Fruit fly (Drosophila melanogaster): ENCODE data around the gene da.
A peak's percentile ranks its signal among the peaks of the same experiment; 100 is the strongest.

da gene

DNA sequence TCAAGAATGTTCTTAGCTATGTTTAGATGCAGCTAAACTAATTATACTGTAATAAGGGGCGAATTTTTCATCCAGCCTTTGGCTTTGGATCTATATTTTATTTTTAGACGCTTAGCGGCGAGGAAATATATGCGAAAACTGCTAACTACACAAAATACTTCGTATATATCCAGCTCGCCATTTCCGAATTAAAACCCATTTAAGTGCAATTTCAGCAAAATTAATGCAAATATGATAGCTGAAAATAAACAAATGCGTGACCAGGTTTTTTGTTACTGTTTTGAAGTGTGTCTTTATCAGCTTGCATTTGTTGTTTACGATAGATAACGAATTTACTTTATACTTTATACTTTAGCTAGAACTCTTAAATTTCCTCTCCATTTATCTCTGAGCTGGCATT is 7.1 kb downstream of the da start:
- no peak for TF ChIP-seq Snoo (tag; optimal IDR thresholded peaks at IDR 0.05)
- no peak for TF ChIP-seq CG32121 (GFP tag; IDR thresholded peaks at IDR 0.05)
- no peak for TF ChIP-seq CG12605 (GFP tag; IDR thresholded peaks at IDR 0.05)
- no peak for TF ChIP-seq D1 (tag; optimal IDR thresholded peaks at IDR 0.05)
- no peak for TF ChIP-seq CG15710 (tag; optimal IDR thresholded peaks at IDR 0.05)
- no peak for TF ChIP-seq CG34367 (tag; optimal IDR thresholded peaks at IDR 0.05)
- TF ChIP-seq Pif1A (GFP tag; optimal IDR thresholded peaks at IDR 0.05), result no peak
- TF ChIP-seq CG8301 (tag; optimal IDR thresholded peaks at IDR 0.05), result no peak
- TF ChIP-seq EcR (GFP tag; optimal IDR thresholded peaks at IDR 0.05), result no peak
- TF ChIP-seq fd96Ca (GFP tag; IDR thresholded peaks at IDR 0.05), result no peak
- no peak for TF ChIP-seq CG9948 (tag; optimal IDR thresholded peaks at IDR 0.05)
- TF ChIP-seq Ets98B (GFP tag; IDR thresholded peaks at IDR 0.05), result no peak
- TF ChIP-seq CG13204 (GFP tag; optimal IDR thresholded peaks at IDR 0.05), result no peak
- no peak for TF ChIP-seq CG17806 (tag; optimal IDR thresholded peaks at IDR 0.05)
- TF ChIP-seq rn (GFP tag; IDR thresholded peaks at IDR 0.05), result no peak

DNA sequence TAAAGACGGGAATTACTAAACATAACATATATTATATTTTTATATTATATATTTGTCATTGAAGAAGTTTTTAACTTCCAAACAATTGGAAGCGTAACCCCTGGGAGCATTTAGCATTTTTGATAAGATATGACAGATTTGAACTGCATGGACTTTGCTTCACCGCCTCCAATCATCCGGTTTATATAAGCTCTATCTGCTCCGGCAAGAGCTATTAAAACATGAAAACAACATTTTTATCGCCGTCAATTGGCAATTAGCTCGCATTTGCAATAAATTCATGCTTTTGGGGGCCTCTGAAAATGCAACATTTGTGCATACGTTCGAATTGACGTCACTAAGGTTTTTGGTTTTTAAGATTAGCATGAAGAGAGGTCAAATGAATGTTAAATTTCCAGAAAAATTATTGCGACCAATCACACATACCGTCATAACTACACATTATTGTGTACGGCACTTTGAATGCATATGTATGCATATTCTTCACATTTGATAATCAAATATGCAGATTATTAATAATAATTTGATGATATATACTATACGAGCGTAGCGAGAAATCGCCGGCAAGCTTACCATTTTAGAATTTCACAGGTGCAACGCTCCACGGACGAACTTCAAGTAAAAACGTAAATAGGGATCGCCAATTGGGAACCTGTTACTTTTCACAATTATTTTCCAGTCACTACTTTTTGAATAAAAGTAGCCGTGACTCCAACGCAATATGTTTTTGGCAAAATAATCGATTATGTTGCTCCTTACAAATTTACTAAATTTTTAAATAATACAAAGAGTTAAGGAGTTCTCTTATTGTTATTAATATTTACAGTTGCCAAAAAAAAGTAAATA is 8.0 kb downstream of the da start, which contains the start of gene Mdh1:
Gene Mdh1, minus strand, starts transcription at position 691 of the 846 bp plus-strand sequence.
- TF ChIP-seq Pif1B (GFP tag; optimal IDR thresholded peaks at IDR 0.05) (no peak), Pif1A (GFP tag; optimal IDR thresholded peaks at IDR 0.05) (no peak), fd96Ca (GFP tag; IDR thresholded peaks at IDR 0.05) (no peak), EcR (GFP tag; optimal IDR thresholded peaks at IDR 0.05) (peak; percentile 20), CG8301 (tag; optimal IDR thresholded peaks at IDR 0.05) (no peak), CG9948 (tag; optimal IDR thresholded peaks at IDR 0.05) (no peak)

- no peak for TF ChIP-seq gl (tag; optimal IDR thresholded peaks at IDR 0.05)
- no peak for TF ChIP-seq CG13204 (GFP tag; optimal IDR thresholded peaks at IDR 0.05)
- no peak for TF ChIP-seq Snoo (tag; optimal IDR thresholded peaks at IDR 0.05)
- TF ChIP-seq D1 (tag; optimal IDR thresholded peaks at IDR 0.05), result no peak
- no peak for TF ChIP-seq CG15710 (tag; optimal IDR thresholded peaks at IDR 0.05)
- no peak for TF ChIP-seq CG34367 (tag; optimal IDR thresholded peaks at IDR 0.05)
Observed at dm6 chr2L:10396488-10396824, 8.6 kb downstream of the da start, which contains the start of gene Cnot4. Cnot4 (plus strand) TSS chr2L:10396716.

- peak; percentile 41 for TF ChIP-seq EcR (GFP tag; optimal IDR thresholded peaks at IDR 0.05)
- TF ChIP-seq CG8301 (tag; optimal IDR thresholded peaks at IDR 0.05), result no peak
- no peak for TF ChIP-seq Pif1A (GFP tag; optimal IDR thresholded peaks at IDR 0.05)
- peak; percentile 28 for TF ChIP-seq Pif1B (GFP tag; optimal IDR thresholded peaks at IDR 0.05)
Observed at dm6 chr2L:10396877-10397587, 9.1 kb downstream of the da start.

- TF ChIP-seq EcR (GFP tag; optimal IDR thresholded peaks at IDR 0.05), result no peak
Observed at dm6 chr2L:10403803-10404315, 16.0 kb downstream of the da start.

DNA sequence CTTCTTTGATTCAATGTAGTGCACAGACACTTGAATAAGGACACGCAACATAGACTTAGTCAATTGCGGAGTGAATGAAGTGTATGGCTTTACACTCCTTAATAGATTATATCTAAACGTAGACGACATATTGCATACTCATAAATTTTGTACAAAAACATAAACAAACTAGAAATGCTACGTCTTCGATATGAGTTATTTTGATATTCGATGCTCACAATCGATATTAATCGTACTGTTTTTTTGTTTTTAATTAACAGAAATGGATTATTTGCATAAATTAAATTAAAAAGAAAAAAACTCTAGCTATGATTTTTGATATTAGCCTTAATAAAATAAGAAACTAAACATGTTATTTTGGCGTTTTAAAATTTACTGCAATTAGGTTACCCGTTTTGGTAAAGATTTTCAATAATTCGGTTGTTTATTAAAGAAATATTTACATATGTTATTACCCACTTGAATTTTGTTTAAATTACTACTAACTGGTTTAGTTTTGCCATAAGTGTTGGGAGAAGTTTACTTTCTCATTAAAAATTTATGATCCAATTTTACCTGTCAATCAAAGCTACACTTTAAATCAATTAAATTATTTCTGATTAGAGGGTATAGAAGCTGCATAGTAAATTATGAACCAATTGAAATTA is 17.2 kb downstream of the da start, which contains the start of the genes CG17768, LSm-4 and Ir31a:
Gene CG17768, minus strand, starts transcription at position 196 of the 647 bp plus-strand sequence.
Gene LSm-4, minus strand, starts transcription at position 196 of the 647 bp plus-strand sequence.
Gene Ir31a, plus strand, starts transcription at position 558 of the 647 bp plus-strand sequence.
- no peak for TF ChIP-seq CG8301 (tag; optimal IDR thresholded peaks at IDR 0.05)
- no peak for TF ChIP-seq Ets98B (GFP tag; IDR thresholded peaks at IDR 0.05)
- no peak for TF ChIP-seq Pif1A (GFP tag; optimal IDR thresholded peaks at IDR 0.05)
- no peak for TF ChIP-seq CG10348 (GFP tag; IDR thresholded peaks at IDR 0.05)
- TF ChIP-seq CG9948 (tag; optimal IDR thresholded peaks at IDR 0.05), result no peak
- no peak for TF ChIP-seq CG12605 (GFP tag; IDR thresholded peaks at IDR 0.05)

DNA sequence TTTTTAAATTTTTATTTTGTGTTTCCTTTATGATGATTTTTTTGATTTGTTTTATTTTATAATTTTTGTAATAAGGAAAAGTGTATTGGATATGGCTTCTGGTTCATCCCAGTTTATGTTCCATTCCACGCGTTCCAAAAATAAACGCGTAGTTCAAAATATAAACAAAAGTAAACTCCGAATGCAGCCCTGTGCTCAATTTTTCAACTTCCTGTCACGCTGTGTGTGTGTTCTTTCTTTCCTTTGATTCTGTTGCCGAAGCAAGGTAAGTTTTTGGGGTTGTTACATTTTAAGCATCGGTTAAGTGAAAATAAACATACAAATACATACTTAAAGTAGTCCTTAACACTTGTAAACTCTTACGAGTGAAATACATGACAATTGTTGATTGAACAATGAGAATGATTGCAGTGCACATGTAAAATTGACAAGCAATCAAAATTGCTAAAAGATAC is 20.2 kb downstream of the da start, which contains the start of the genes Ip259 and RpS27A:
Gene Ip259, plus strand, starts transcription at position 231 of the 455 bp plus-strand sequence.
Gene RpS27A, plus strand, starts transcription at position 231 of the 455 bp plus-strand sequence.
- TF ChIP-seq CG15710 (tag; optimal IDR thresholded peaks at IDR 0.05) (peak; percentile 62), rn (GFP tag; IDR thresholded peaks at IDR 0.05) (no peak), CG32121 (GFP tag; IDR thresholded peaks at IDR 0.05) (peak; percentile 50; the same call in 1 of the 2 replicates), CG17806 (tag; optimal IDR thresholded peaks at IDR 0.05) (peak; percentile 20), fd96Ca (GFP tag; IDR thresholded peaks at IDR 0.05) (no peak), Pif1B (GFP tag; optimal IDR thresholded peaks at IDR 0.05) (no peak), CG4496 (GFP tag; IDR thresholded peaks at IDR 0.05) (peak; percentile 83; the same call in 2 of the 3 replicates), EcR (GFP tag; optimal IDR thresholded peaks at IDR 0.05) (no peak), D1 (tag; optimal IDR thresholded peaks at IDR 0.05) (no peak), Snoo (tag; optimal IDR thresholded peaks at IDR 0.05) (peak; percentile 85), Ets98B (GFP tag; IDR thresholded peaks at IDR 0.05) (no peak), CG12605 (GFP tag; IDR thresholded peaks at IDR 0.05) (no peak), CG13204 (GFP tag; optimal IDR thresholded peaks at IDR 0.05) (no peak), CG8159 (tag; optimal IDR thresholded peaks at IDR 0.05) (no peak), Pif1A (GFP tag; optimal IDR thresholded peaks at IDR 0.05) (no peak), gl (tag; optimal IDR thresholded peaks at IDR 0.05) (peak; percentile 52), CG14655 (GFP tag; optimal IDR thresholded peaks at IDR 0.05) (no peak), CG10348 (GFP tag; IDR thresholded peaks at IDR 0.05) (no peak), CG34367 (tag; optimal IDR thresholded peaks at IDR 0.05) (peak; percentile 67), CG8301 (tag; optimal IDR thresholded peaks at IDR 0.05) (no peak), CG9948 (tag; optimal IDR thresholded peaks at IDR 0.05) (no peak)
